Worm (Caenorhabditis elegans) whole organism, young adult: ENCODE measurements around the gene capg-2.
A peak's percentile ranks its signal among the peaks of the same experiment; 100 is the strongest.

Source experiments
- D2030.7 ChIP-seq: fragments of 200-800 bp; sonication (Bioruptor generic); IDR thresholded peaks from 2 replicates; pipeline ENCODE4 v1.3.6; 2022; ENCODE audit warnings: missing genetic modification reagents, missing genetic modification characterization, missing compliant biosample characterization
- F22D6.2 ChIP-seq: sonication (generic microtip); optimal IDR thresholded peaks from 2 replicates; lab custom pipeline; 2016; ENCODE audit warnings: mild to moderate bottlenecking, missing genetic modification characterization, missing compliant biosample characterization
- F33H1.4 ChIP-seq: fragments of 200-800 bp; sonication (Bioruptor generic); IDR thresholded peaks from 2 replicates; pipeline ENCODE4 v1.3.6; 2022; ENCODE audit warnings: missing genetic modification reagents, missing genetic modification characterization, missing compliant biosample characterization
- F37B4.10 ChIP-seq: fragments of 200-800 bp; sonication (Bioruptor generic); IDR thresholded peaks from 2 replicates; pipeline ENCODE4 v1.3.6; 2022; ENCODE audit warnings: missing genetic modification characterization, missing compliant biosample characterization
- F39B2.1 ChIP-seq: fragments of 200-800 bp; sonication (Bioruptor generic); IDR thresholded peaks from 2 replicates; pipeline ENCODE4 v1.3.6; 2022; ENCODE audit warnings: missing genetic modification reagents, missing genetic modification characterization, missing compliant biosample characterization
- F55B11.4 ChIP-seq: sonication (generic microtip); optimal IDR thresholded peaks from 2 replicates; lab custom pipeline; 2016; ENCODE audit warnings: missing compliant biosample characterization, missing genetic modification characterization, borderline replicate concordance; ENCODE audit not compliant: insufficient read depth
- F57A8.1 ChIP-seq: fragments of 200-800 bp; sonication (Bioruptor generic); optimal IDR thresholded peaks from 2 replicates; lab custom pipeline; 2018; ENCODE audit warnings: mild to moderate bottlenecking, missing genetic modification characterization, moderate library complexity, missing compliant biosample characterization
- K12H6.12 ChIP-seq: fragments of 200-800 bp; sonication (Bioruptor generic); optimal IDR thresholded peaks from 2 replicates; lab custom pipeline; 2018; ENCODE audit warnings: mild to moderate bottlenecking, missing genetic modification characterization, missing compliant biosample characterization
- T07F8.4 ChIP-seq: sonication (generic microtip); optimal IDR thresholded peaks from 2 replicates; lab custom pipeline; 2016; ENCODE audit warnings: mild to moderate bottlenecking, missing genetic modification characterization, moderate library complexity, missing compliant biosample characterization
- Y53G8AR.9 ChIP-seq: fragments of 200-800 bp; sonication (Bioruptor generic); conservative IDR thresholded peaks from 2 replicates; pipeline ENCODE4 v1.3.6; 2022; ENCODE audit warnings: missing genetic modification reagents, missing genetic modification characterization, missing compliant biosample characterization
- Y56A3A.18 ChIP-seq: fragments of 200-800 bp; sonication (Bioruptor generic); IDR thresholded peaks from 2 replicates; pipeline ENCODE4 v1.3.6; 2022; ENCODE audit warnings: missing genetic modification reagents, missing genetic modification characterization, missing compliant biosample characterization
- Y79H2A.3 ChIP-seq: fragments of 200-800 bp; sonication (Bioruptor generic); conservative IDR thresholded peaks from 2 replicates; pipeline ENCODE4 v1.3.6; 2022; ENCODE audit warnings: missing genetic modification reagents, missing genetic modification characterization, missing compliant biosample characterization
- akir-1 ChIP-seq: fragments of 200-800 bp; sonication (Bioruptor generic); optimal IDR thresholded peaks from 2 replicates; lab custom pipeline; 2018; ENCODE audit warnings: mild to moderate bottlenecking, missing genetic modification characterization, moderate library complexity, missing compliant biosample characterization
- ama-1 ChIP-seq, 3 experiments: fragments of 150-350 bp in 1 of 3; sonication (generic microtip) in 2 of 3; optimal IDR thresholded peaks; 2 replicates each; lab custom pipeline; 2014 to 2018; ENCODE audit warnings: missing biosample characterization in 2 of 3, missing genetic modification characterization in 2 of 3, missing genetic modification reagents in 2 of 3
- atf-7 ChIP-seq: sonication (generic microtip); optimal IDR thresholded peaks from 2 replicates; lab custom pipeline; 2017; ENCODE audit warnings: mild to moderate bottlenecking, missing genetic modification characterization, missing compliant biosample characterization
- attf-3 ChIP-seq: fragments of 200-800 bp; sonication (Bioruptor generic); conservative IDR thresholded peaks from 2 replicates; pipeline ENCODE4 v1.3.6; 2022; ENCODE audit warnings: missing genetic modification reagents, missing genetic modification characterization, missing compliant biosample characterization
- attf-6 ChIP-seq: fragments of 200-800 bp; sonication (Bioruptor generic); IDR thresholded peaks from 2 replicates; pipeline ENCODE4 v1.3.6; 2022; ENCODE audit warnings: missing genetic modification reagents, missing genetic modification characterization, missing compliant biosample characterization
- bed-2 ChIP-seq: fragments of 200-800 bp; sonication (Bioruptor generic); IDR thresholded peaks from 2 replicates; pipeline ENCODE4 v1.3.6; 2022; ENCODE audit warnings: missing genetic modification reagents, missing genetic modification characterization, missing compliant biosample characterization
- cebp-1 ChIP-seq, 2 experiments: fragments of 200-800 bp in 1 of 2; sonication (Bioruptor generic) in 1 of 2; sonication (generic microtip) in 1 of 2; IDR thresholded peaks in 1 of 2; optimal IDR thresholded peaks in 1 of 2; 2 replicates each; pipeline versions ENCODE4 v1.3.6 to Lab custom; 2017 to 2022; ENCODE audit warnings: missing compliant biosample characterization in 2 of 2, missing genetic modification characterization in 2 of 2, mild to moderate bottlenecking in 1 of 2, missing genetic modification reagents in 1 of 2, moderate library complexity in 1 of 2
- chd-7 ChIP-seq: sonication (generic microtip); optimal IDR thresholded peaks from 2 replicates; lab custom pipeline; 2016; ENCODE audit warnings: mild to moderate bottlenecking, missing genetic modification characterization, moderate library complexity, missing compliant biosample characterization
- dpl-1 ChIP-seq: fragments of 150-350 bp; optimal IDR thresholded peaks from 2 replicates; lab custom pipeline; 2014; ENCODE audit warnings: missing biosample characterization, missing genetic modification reagents, missing genetic modification characterization
- hlh-26 ChIP-seq: fragments of 200-800 bp; sonication (Bioruptor generic); conservative IDR thresholded peaks from 2 replicates; pipeline ENCODE4 v1.3.6; 2022; ENCODE audit warnings: missing genetic modification reagents, missing genetic modification characterization, missing compliant biosample characterization
- hrde-1 ChIP-seq: sonication (generic microtip); optimal IDR thresholded peaks from 2 replicates; lab custom pipeline; 2016; ENCODE audit warnings: missing genetic modification characterization, mild to moderate bottlenecking, missing compliant biosample characterization, moderate library complexity, missing genotype, missing genetic modification reagents, borderline replicate concordance
- let-526 ChIP-seq: fragments of 200-800 bp; sonication (Bioruptor generic); IDR thresholded peaks from 2 replicates; pipeline ENCODE4 v1.3.6; 2022; ENCODE audit warnings: missing genetic modification reagents, missing genetic modification characterization, missing compliant biosample characterization
- lin-26 ChIP-seq: fragments of 200-800 bp; sonication (Bioruptor generic); IDR thresholded peaks from 2 replicates; pipeline ENCODE4 v1.3.6; 2022; ENCODE audit warnings: missing genetic modification reagents, missing genetic modification characterization, missing compliant biosample characterization
- lin-35 ChIP-seq, 3 experiments: fragments of 150-350 bp in 2 of 3; sonication (generic microtip) in 1 of 3; optimal IDR thresholded peaks; 2 replicates each; lab custom pipeline; 2014 to 2018; ENCODE audit warnings: missing biosample characterization in 3 of 3, missing genetic modification characterization in 3 of 3, missing genetic modification reagents in 3 of 3
- lin-40 ChIP-seq: sonication (generic microtip); optimal IDR thresholded peaks from 2 replicates; lab custom pipeline; 2016; ENCODE audit warnings: missing genetic modification characterization, mild to moderate bottlenecking, missing compliant biosample characterization, missing genotype, missing genetic modification reagents
- madf-3 ChIP-seq: fragments of 200-800 bp; sonication (Bioruptor generic); IDR thresholded peaks from 2 replicates; pipeline ENCODE4 v1.3.6; 2022; ENCODE audit warnings: missing genetic modification reagents, missing genetic modification characterization, missing compliant biosample characterization
- nfya-2 ChIP-seq: fragments of 200-800 bp; sonication (Bioruptor generic); IDR thresholded peaks from 2 replicates; pipeline ENCODE4 v1.3.6; 2022; ENCODE audit warnings: missing genetic modification reagents, missing genetic modification characterization, missing compliant biosample characterization
- nhr-179 ChIP-seq: sonication (generic microtip); optimal IDR thresholded peaks from 2 replicates; lab custom pipeline; 2016; ENCODE audit warnings: mild to moderate bottlenecking, missing genetic modification characterization, missing compliant biosample characterization
- nhr-80 ChIP-seq: sonication (generic microtip); optimal IDR thresholded peaks from 2 replicates; lab custom pipeline; 2016; ENCODE audit warnings: missing genetic modification characterization, missing compliant biosample characterization
- repo-1 ChIP-seq: sonication (generic microtip); optimal IDR thresholded peaks from 2 replicates; lab custom pipeline; 2017; ENCODE audit warnings: mild to moderate bottlenecking, missing genetic modification characterization, missing compliant biosample characterization
- rpc-1 ChIP-seq, 2 experiments: fragments of 150-350 bp in 1 of 2; sonication (generic microtip) in 1 of 2; optimal IDR thresholded peaks; 2 replicates each; lab custom pipeline; 2014 to 2018; ENCODE audit warnings: missing biosample characterization in 1 of 2, missing genetic modification characterization in 1 of 2, missing genetic modification reagents in 1 of 2, missing genotype in 1 of 2
- snpc-1.1 ChIP-seq: sonication (generic microtip); optimal IDR thresholded peaks from 2 replicates; lab custom pipeline; 2017; ENCODE audit warnings: missing genetic modification characterization, mild to moderate bottlenecking, missing compliant biosample characterization, antibody characterized with exemption, moderate library complexity, missing genotype, missing genetic modification reagents; ENCODE audit not compliant: insufficient read depth
- sptf-2 ChIP-seq: fragments of 200-800 bp; sonication (Bioruptor generic); optimal IDR thresholded peaks from 2 replicates; lab custom pipeline; 2018; ENCODE audit warnings: mild to moderate bottlenecking, missing genetic modification characterization, missing compliant biosample characterization
- tbp1 ChIP-seq: fragments of 200-800 bp; sonication (Bioruptor generic); optimal IDR thresholded peaks from 2 replicates; lab custom pipeline; 2018; ENCODE audit warnings: mild to moderate bottlenecking, missing genetic modification characterization, missing compliant biosample characterization
- tbx-9 ChIP-seq: sonication (generic microtip); optimal IDR thresholded peaks from 2 replicates; lab custom pipeline; 2016; ENCODE audit warnings: borderline replicate concordance, missing genetic modification characterization, inconsistent platforms, missing compliant biosample characterization
- unc-130 ChIP-seq: sonication (generic microtip); optimal IDR thresholded peaks from 2 replicates; lab custom pipeline; 2016; ENCODE audit warnings: missing genetic modification reagents, missing genetic modification characterization, missing compliant biosample characterization
- ztf-28 ChIP-seq: fragments of 200-800 bp; sonication (Bioruptor generic); IDR thresholded peaks from 2 replicates; pipeline ENCODE4 v1.3.6; 2022; ENCODE audit warnings: missing genetic modification reagents, missing genetic modification characterization, missing compliant biosample characterization
- ztf-6 ChIP-seq: fragments of 200-800 bp; sonication (Bioruptor generic); IDR thresholded peaks from 2 replicates; pipeline ENCODE4 v1.3.6; 2022; ENCODE audit warnings: missing genetic modification reagents, missing genetic modification characterization, missing compliant biosample characterization

The capg-2 gene

ce11 chrV:12263723-12264122, 8.0 kb upstream of the capg-2 start, which contains the start of gene ssp-35 (continued):
- TF ChIP-seq ama-1 (optimal IDR thresholded peaks at IDR 0.05; lab: Kevin White, UChicago) (no peak), ama-1 (GFP tag; optimal IDR thresholded peaks at IDR 0.05; lab: Kevin White, UChicago) (no peak), sptf-2 (GFP tag; lab: Kevin White, UChicago) (no peak)

- TF ChIP-seq lin-26 = no peak
- no peak for TF ChIP-seq F33H1.4 (GFP tag; lab: Robert Waterston, UW)
- no peak for TF ChIP-seq tbx-9 (tag; lab: Kevin White, UChicago)
- no peak for TF ChIP-seq unc-130 (GFP tag; lab: Kevin White, UChicago)
- TF ChIP-seq dpl-1 (GFP tag; lab: Kevin White, UChicago) = no peak
- TF ChIP-seq nhr-80 (tag; lab: Kevin White, UChicago) = no peak
- no peak for TF ChIP-seq Y79H2A.3
- no peak for TF ChIP-seq F22D6.2 (tag; lab: Kevin White, UChicago)
- TF ChIP-seq lin-35 (GFP tag; optimal IDR thresholded peaks at IDR 0.05; lab: Kevin White, UChicago) = no peak
These were observed 2.4 kb upstream of the capg-2 start, which contains the start of gene twk-24 for ce11 chrV:12269272-12269767. Gene twk-24, minus strand, starts transcription at chrV:12269322.

ce11 chrV:12275714-12276113, 4.0 kb downstream of the capg-2 start:
- TF ChIP-seq tbp1 (no peak), Y53G8AR.9 (no peak), lin-40 (tag; lab: Kevin White, UChicago) (no peak), snpc-1.1 (no peak), akir-1 (GFP tag; lab: Kevin White, UChicago) (no peak), Y79H2A.3 (0 out of 2 replicates have a peak, but pooled peaks have one; percentile 43), T07F8.4 (no peak), hrde-1 (tag; lab: Kevin White, UChicago) (peak; percentile 67), nfya-2 (0 out of 2 replicates have a peak, but pooled peaks have one; percentile 44), attf-3 (GFP tag; lab: Robert Waterston, UW) (0 out of 2 replicates have a peak, but pooled peaks have one; percentile 20), rpc-1 (optimal IDR thresholded peaks at IDR 0.05; lab: Kevin White, UChicago) (no peak), rpc-1 (tag; optimal IDR thresholded peaks at IDR 0.05; lab: Kevin White, UChicago) (no peak), F55B11.4 (no peak), ztf-28 (GFP tag; lab: Robert Waterston, UW) (0 out of 2 replicates have a peak, but pooled peaks have one; percentile 9), lin-35 (GFP tag; optimal IDR thresholded peaks at IDR 0.05; lab: Kevin White, UChicago) (peak in 1 of 3 experiments; percentile 4), K12H6.12 (tag; lab: Kevin White, UChicago) (no peak), atf-7 (no peak), madf-3 (GFP tag; lab: Robert Waterston, UW) (0 out of 2 replicates have a peak, but pooled peaks have one; percentile 44), F37B4.10 (no peak), repo-1 (no peak), chd-7 (tag; lab: Kevin White, UChicago) (no peak), F39B2.1 (GFP tag; lab: Robert Waterston, UW) (no peak), Y56A3A.18 (GFP tag; lab: Robert Waterston, UW) (no peak)
- TF ChIP-seq, all 124 proteins: peak for 7

ce11 chrV:12276946-12277345, 5.3 kb downstream of the capg-2 start, which contains the start of gene bnc-1:
Gene bnc-1, minus strand, starts transcription at chrV:12277046.
- no peak for TF ChIP-seq lin-40 (tag; lab: Kevin White, UChicago)
- TF ChIP-seq attf-6 (GFP tag; lab: Robert Waterston, UW) = no peak
- TF ChIP-seq D2030.7 (GFP tag; lab: Robert Waterston, UW) = no peak
- TF ChIP-seq F57A8.1 (GFP tag; lab: Kevin White, UChicago) = no peak
- TF ChIP-seq ztf-6 (GFP tag; lab: Robert Waterston, UW) = no peak
- no peak for TF ChIP-seq nhr-179 (tag; lab: Kevin White, UChicago)
- TF ChIP-seq bed-2 (GFP tag; lab: Robert Waterston, UW) = no peak
- TF ChIP-seq let-526 = no peak
- no peak for TF ChIP-seq hlh-26 (GFP tag; lab: Robert Waterston, UW)
- TF ChIP-seq cebp-1 (GFP tag; IDR thresholded peaks at IDR 0.05; lab: Robert Waterston, UW) = no peak
- no peak for TF ChIP-seq cebp-1 (tag; optimal IDR thresholded peaks at IDR 0.05; lab: Kevin White, UChicago)
